Worm (Caenorhabditis elegans): ENCODE data around the gene lido-10.

The lido-10 gene

DNA sequence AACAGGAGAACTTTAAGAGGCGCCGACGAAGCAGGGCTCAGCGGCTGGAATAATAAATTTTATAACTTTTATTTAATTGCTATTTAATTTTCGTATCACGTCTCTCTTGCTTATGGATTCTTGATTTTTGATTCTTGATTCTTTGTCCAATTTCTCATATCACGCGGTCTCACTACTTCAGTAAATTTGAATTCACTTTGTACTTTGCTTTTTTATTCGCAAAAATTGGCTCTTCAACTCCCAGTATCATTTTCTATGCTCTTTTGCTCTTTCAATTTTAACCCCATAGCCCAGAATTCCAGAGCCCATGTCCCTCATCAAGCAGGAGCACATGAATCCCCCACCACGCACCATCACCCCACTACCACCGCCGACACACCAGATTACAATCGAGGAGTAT is at the start of gene lido-10:
lido-10 (plus strand) TSS at position 301 of the 400 bp plus-strand sequence.
- no peak for TF ChIP-seq hlh-30 (tag; optimal IDR thresholded peaks at IDR 0.05; ENCODE audit: insufficient read depth)

DNA sequence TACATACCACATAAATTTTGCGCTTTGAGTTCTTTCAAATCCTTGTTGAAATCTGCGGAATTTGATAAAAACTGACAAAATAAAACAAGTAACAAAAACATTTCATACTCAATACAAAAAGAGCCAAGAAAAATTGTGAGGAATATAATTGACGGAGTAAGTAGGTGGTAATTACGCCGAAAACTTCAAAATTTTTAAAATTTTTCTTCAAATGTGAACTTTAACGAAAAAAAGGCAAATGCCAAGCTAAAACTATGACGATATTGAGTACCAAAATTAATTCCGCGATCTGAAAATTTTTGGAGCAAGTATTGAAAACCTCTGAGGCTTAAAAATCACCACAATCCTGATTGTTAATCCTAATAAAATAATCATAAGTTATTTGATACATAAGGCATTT is 49.7 kb upstream of the lido-10 start, which contains the start of gene irld-51:
irld-51 (minus strand) TSS at position 101 of the 400 bp plus-strand sequence.
- no peak for TF ChIP-seq hlh-15 (tag; optimal IDR thresholded peaks at IDR 0.05)
- TF ChIP-seq hlh-6 (tag; optimal IDR thresholded peaks at IDR 0.05), result no peak
- TF ChIP-seq F13H6.1 (tag; optimal IDR thresholded peaks at IDR 0.05), result no peak
- TF ChIP-seq ztf-16 (tag; optimal IDR thresholded peaks at IDR 0.05), result no peak
- no peak for TF ChIP-seq unc-3 (GFP tag; conservative IDR thresholded peaks at IDR 0.05)
- no peak for TF ChIP-seq unc-3 (tag; optimal IDR thresholded peaks at IDR 0.05)
- no peak for TF ChIP-seq tbx-2 (tag; optimal IDR thresholded peaks at IDR 0.05)
- no peak for TF ChIP-seq pax-1 (tag; optimal IDR thresholded peaks at IDR 0.05)
- TF ChIP-seq fkh-10 (GFP tag; optimal IDR thresholded peaks at IDR 0.05), result no peak
- no peak for TF ChIP-seq ceh-48 (tag; optimal IDR thresholded peaks at IDR 0.05)
- no peak for TF ChIP-seq pag-3 (tag; optimal IDR thresholded peaks at IDR 0.05; ENCODE audit: borderline replicate concordance)

DNA sequence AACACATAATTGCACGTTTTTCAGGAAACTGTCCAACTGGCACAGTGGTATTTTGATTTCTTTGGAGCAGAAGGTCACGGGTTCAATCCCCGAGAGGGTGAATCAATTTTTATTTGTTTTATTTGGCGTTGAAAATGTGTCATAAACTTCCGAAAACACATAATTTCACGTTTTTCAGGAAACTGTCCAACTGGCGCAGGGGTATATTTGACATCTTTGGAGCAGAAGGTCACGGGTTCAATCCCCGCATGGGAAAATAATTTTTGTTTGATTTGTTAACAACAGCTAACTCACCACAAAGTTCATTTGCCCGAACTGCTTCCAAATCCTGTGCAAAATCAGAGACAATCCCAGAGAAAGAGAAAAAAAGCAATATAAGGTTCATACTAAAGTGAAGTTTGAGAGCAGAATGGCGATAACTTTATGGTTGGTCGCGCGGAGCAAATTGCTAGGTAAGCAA is 46.6 kb upstream of the lido-10 start, which contains the start of gene irld-48:
irld-48 (plus strand) TSS at position 410 of the 460 bp plus-strand sequence.
- TF ChIP-seq ahr-1 (tag; optimal IDR thresholded peaks at IDR 0.05), result no peak
- no peak for TF ChIP-seq K09A11.1 (tag; optimal IDR thresholded peaks at IDR 0.05; ENCODE audit: insufficient read depth)
- no peak for TF ChIP-seq lim-6 (tag; optimal IDR thresholded peaks at IDR 0.05)
- TF ChIP-seq hlh-15 (tag; optimal IDR thresholded peaks at IDR 0.05), result no peak
- no peak for TF ChIP-seq ceh-45 (GFP tag; IDR thresholded peaks at IDR 0.05)

DNA sequence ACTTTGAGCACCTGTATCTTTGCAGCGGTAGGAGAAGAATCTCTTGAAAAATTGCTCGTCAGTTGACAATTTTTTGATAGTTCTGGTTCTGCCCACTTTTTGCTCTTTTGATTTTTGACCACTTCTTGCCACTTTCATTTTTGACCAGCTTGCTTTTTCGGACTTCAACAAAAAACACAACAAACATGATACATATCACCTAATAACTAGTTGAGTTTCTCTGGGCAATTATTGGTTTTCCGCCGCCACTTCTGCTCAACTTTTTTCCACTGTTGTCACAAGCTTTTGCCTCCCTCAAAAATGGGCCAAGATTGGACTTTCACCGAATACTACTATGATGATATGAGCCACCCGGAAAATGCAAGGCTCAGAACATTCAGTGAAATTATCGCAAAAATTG is 44.0 kb upstream of the lido-10 start, which contains the start of gene srw-60:
srw-60 (plus strand) TSS at position 301 of the 400 bp plus-strand sequence.
- TF ChIP-seq hlh-13 (GFP tag; optimal IDR thresholded peaks at IDR 0.05) (no peak), ets-4 (tag; optimal IDR thresholded peaks at IDR 0.05) (no peak), ceh-31 (tag; optimal IDR thresholded peaks at IDR 0.05) (no peak), tbx-2 (tag; optimal IDR thresholded peaks at IDR 0.05) (no peak), ref-2 (tag; optimal IDR thresholded peaks at IDR 0.05) (no peak), F13H6.1 (tag; optimal IDR thresholded peaks at IDR 0.05) (no peak), lin-11 (tag; optimal IDR thresholded peaks at IDR 0.05) (no peak), ahr-1 (tag; optimal IDR thresholded peaks at IDR 0.05) (no peak), ama-1 (optimal IDR thresholded peaks at IDR 0.05) (no peak), pha-2 (tag; optimal IDR thresholded peaks at IDR 0.05) (no peak), ceh-2 (tag; optimal IDR thresholded peaks at IDR 0.05) (no peak), T23F11.4 (GFP tag; optimal IDR thresholded peaks at IDR 0.05) (no peak), ceh-30 (tag; optimal IDR thresholded peaks at IDR 0.05) (no peak), pros-1 (tag; optimal IDR thresholded peaks at IDR 0.05) (no peak), sox-4 (tag; optimal IDR thresholded peaks at IDR 0.05) (no peak), ceh-34 (tag; optimal IDR thresholded peaks at IDR 0.05) (no peak)

DNA sequence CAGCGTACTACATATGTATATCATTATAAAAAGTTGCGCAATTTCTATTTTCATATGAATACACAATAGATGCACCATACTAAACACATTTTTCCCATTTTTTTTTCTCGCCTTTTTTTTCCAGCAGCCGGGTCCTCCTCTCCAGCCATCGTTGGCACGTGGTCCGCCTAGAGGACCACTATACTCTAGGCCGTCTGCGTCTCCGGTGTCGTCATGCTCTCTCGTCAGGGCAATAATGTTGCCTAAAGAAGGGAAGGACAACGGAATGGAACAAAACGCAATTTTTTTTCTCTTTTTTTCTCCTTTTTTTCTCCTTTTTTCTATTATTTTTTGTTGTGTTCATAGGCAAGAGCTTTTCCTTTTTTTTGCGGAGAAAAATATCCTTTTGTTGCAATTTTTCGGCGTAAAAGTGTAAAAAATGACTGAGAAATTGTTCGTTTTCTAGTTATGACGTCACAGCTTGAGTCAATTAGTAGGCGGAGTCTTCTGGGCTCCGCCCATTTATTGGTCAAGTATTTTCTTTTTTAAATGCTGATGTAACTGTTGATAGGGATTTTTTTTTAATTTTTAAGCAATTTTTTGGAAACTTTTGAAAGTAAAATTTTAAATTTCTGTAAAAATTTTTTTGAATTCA is 39.7 kb upstream of the lido-10 start:
- TF ChIP-seq unc-42 (tag; optimal IDR thresholded peaks at IDR 0.05), result peak; percentile 64
- TF ChIP-seq hlh-30 (tag; optimal IDR thresholded peaks at IDR 0.05; ENCODE audit: insufficient read depth), result peak; percentile 69
- TF ChIP-seq npax-4 (tag; optimal IDR thresholded peaks at IDR 0.05), result no peak

DNA sequence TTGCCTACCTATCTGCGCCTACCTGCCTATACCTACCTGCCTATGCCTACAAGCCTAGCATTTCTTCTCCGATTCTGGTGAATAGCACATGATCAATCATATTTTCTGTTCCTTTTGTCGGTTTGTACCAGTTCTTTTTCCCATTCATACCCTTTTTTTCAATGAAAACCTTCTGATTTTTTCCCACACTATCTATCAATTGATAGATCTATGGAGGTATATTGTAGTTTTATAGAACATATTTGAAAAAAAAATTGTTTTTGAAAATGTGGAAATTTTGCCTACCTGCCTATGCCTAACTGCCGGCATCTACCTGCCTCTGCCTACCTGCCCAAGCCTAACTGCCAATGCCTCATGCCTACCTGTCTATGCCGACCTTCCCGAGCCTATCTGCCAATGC is 38.7 kb upstream of the lido-10 start:
- TF ChIP-seq sox-2 (GFP tag; IDR thresholded peaks at IDR 0.05) (no peak), nhr-11 (tag; optimal IDR thresholded peaks at IDR 0.05) (no peak), unc-55 (GFP tag; optimal IDR thresholded peaks at IDR 0.05) (no peak), zip-5 (tag; optimal IDR thresholded peaks at IDR 0.05) (no peak), pha-4 (tag; optimal IDR thresholded peaks at IDR 0.05) (no peak), ceh-24 (tag; optimal IDR thresholded peaks at IDR 0.05) (no peak), ttx-3 (tag; optimal IDR thresholded peaks at IDR 0.05) (no peak), ceh-48 (tag; optimal IDR thresholded peaks at IDR 0.05) (no peak), unc-42 (tag; optimal IDR thresholded peaks at IDR 0.05) (no peak), pros-1 (tag; optimal IDR thresholded peaks at IDR 0.05) (no peak), hlh-15 (tag; optimal IDR thresholded peaks at IDR 0.05) (no peak), tbx-2 (tag; optimal IDR thresholded peaks at IDR 0.05) (no peak), ets-4 (tag; optimal IDR thresholded peaks at IDR 0.05) (no peak), gmeb-2 (tag; optimal IDR thresholded peaks at IDR 0.05) (no peak), ceh-45 (GFP tag; IDR thresholded peaks at IDR 0.05) (no peak), C38D4.7 (GFP tag; optimal IDR thresholded peaks at IDR 0.05) (no peak), elt-2 (tag; optimal IDR thresholded peaks at IDR 0.05) (no peak), eyg-1 (tag; optimal IDR thresholded peaks at IDR 0.05) (no peak)
